Fruit fly (Drosophila melanogaster) whole organism, prepupa: Measurements from ENCODE around the gene beat-IIIc.
A peak's percentile ranks its signal among the peaks of the same experiment; 100 is the strongest.

ENCODE experiments used
- CG10631 ChIP-seq: fragments of 200-800 bp; sonication (Bioruptor generic); optimal IDR thresholded peaks from 2 replicates; lab custom pipeline; 2016; ENCODE audit warnings: missing biosample characterization, missing genetic modification characterization
- CG10669 ChIP-seq: fragments of 200-800 bp; sonication (Bioruptor generic); optimal IDR thresholded peaks from 3 replicates; lab custom pipeline; 2018; ENCODE audit warnings: missing biosample characterization, mild to moderate bottlenecking, missing genetic modification characterization, moderate library complexity
- CG11294 ChIP-seq: fragments of 200-800 bp; sonication (Bioruptor generic); IDR thresholded peaks from 2 replicates; pipeline ENCODE4 v1.3.6; 2022; ENCODE audit warnings: missing biosample characterization, missing genetic modification characterization
- CG11902 ChIP-seq: fragments of 200-800 bp; sonication (Bioruptor generic); optimal IDR thresholded peaks from 3 replicates; lab custom pipeline; 2016; ENCODE audit warnings: missing biosample characterization, missing genetic modification characterization
- CG15336 ChIP-seq: fragments of 200-800 bp; sonication (Bioruptor generic); IDR thresholded peaks from 2 replicates; pipeline ENCODE4 v1.3.6; 2022; ENCODE audit warnings: missing biosample characterization, missing genetic modification characterization
- CG1621 ChIP-seq: fragments of 200-800 bp; sonication (Bioruptor generic); optimal IDR thresholded peaks from 3 replicates; lab custom pipeline; 2018; ENCODE audit warnings: missing biosample characterization, mild to moderate bottlenecking, missing genetic modification characterization
- CG16779 ChIP-seq: fragments of 200-800 bp; sonication (Bioruptor generic); optimal IDR thresholded peaks from 3 replicates; lab custom pipeline; 2017; ENCODE audit warnings: missing biosample characterization, mild to moderate bottlenecking, missing genetic modification characterization
- CG3032 ChIP-seq: fragments of 200-800 bp; optimal IDR thresholded peaks from 2 replicates; lab custom pipeline; 2019; ENCODE audit warnings: missing biosample characterization, mild to moderate bottlenecking, missing genetic modification characterization, moderate library complexity
- CG31627 ChIP-seq: fragments of 200-800 bp; sonication (Bioruptor generic); optimal IDR thresholded peaks from 3 replicates; lab custom pipeline; 2016; ENCODE audit warnings: missing biosample characterization, missing genetic modification characterization
- CG32006 ChIP-seq: fragments of 200-800 bp; sonication (Bioruptor generic); optimal IDR thresholded peaks from 3 replicates; lab custom pipeline; 2017; ENCODE audit warnings: missing biosample characterization, mild to moderate bottlenecking, missing genetic modification characterization
- CG34406 ChIP-seq: fragments of 200-800 bp; sonication (Bioruptor generic); optimal IDR thresholded peaks from 3 replicates; lab custom pipeline; 2016; ENCODE audit warnings: missing biosample characterization, missing genetic modification characterization
- CG3919 ChIP-seq: fragments of 200-800 bp; sonication (Bioruptor generic); optimal IDR thresholded peaks from 3 replicates; lab custom pipeline; 2016; ENCODE audit warnings: missing biosample characterization, missing genetic modification characterization
- CG6163 ChIP-seq: fragments of 200-800 bp; sonication (Bioruptor generic); IDR thresholded peaks from 3 replicates; pipeline ENCODE4 v1.3.6; 2022; ENCODE audit warnings: missing biosample characterization, missing genetic modification characterization
- CG6276 ChIP-seq: fragments of 200-800 bp; sonication (Bioruptor generic); optimal IDR thresholded peaks from 2 replicates; lab custom pipeline; 2017; ENCODE audit warnings: missing biosample characterization, mild to moderate bottlenecking, missing genetic modification characterization
- CG6808 ChIP-seq: fragments of 200-800 bp; sonication (Bioruptor generic); optimal IDR thresholded peaks from 3 replicates; lab custom pipeline; 2017; ENCODE audit warnings: missing biosample characterization, missing genetic modification characterization, mild to moderate bottlenecking, moderate library complexity, missing genetic modification reagents
- CG6854 ChIP-seq: fragments of 200-800 bp; sonication (Bioruptor generic); optimal IDR thresholded peaks from 2 replicates; lab custom pipeline; 2017; ENCODE audit warnings: missing biosample characterization, mild to moderate bottlenecking, missing genetic modification characterization
- CG7368 ChIP-seq: fragments of 200-800 bp; sonication (Bioruptor generic); optimal IDR thresholded peaks from 3 replicates; lab custom pipeline; 2016; ENCODE audit warnings: missing biosample characterization, missing genetic modification characterization
- CG8119 ChIP-seq: fragments of 200-800 bp; sonication (Bioruptor generic); IDR thresholded peaks from 3 replicates; pipeline ENCODE4 v1.3.6; 2022; ENCODE audit warnings: missing biosample characterization, missing genetic modification characterization
- CG8319 ChIP-seq: fragments of 200-800 bp; sonication (Bioruptor generic); optimal IDR thresholded peaks from 3 replicates; lab custom pipeline; 2016; ENCODE audit warnings: missing biosample characterization, missing genetic modification characterization
- CG9139 ChIP-seq: fragments of 200-800 bp; sonication (Bioruptor generic); optimal IDR thresholded peaks from 3 replicates; lab custom pipeline; 2017; ENCODE audit warnings: missing biosample characterization, mild to moderate bottlenecking, missing genetic modification characterization
- Eip75B ChIP-seq: fragments of 200-800 bp; sonication (Bioruptor generic); optimal IDR thresholded peaks from 3 replicates; lab custom pipeline; 2016; ENCODE audit warnings: missing biosample characterization, missing genetic modification characterization
- Eip78C ChIP-seq: fragments of 200-800 bp; sonication (Bioruptor generic); peaks from one replicate; lab custom pipeline; 2016; ENCODE audit warnings: missing biosample characterization, missing genetic modification characterization
- Eip93F ChIP-seq: fragments of 200-800 bp; sonication (Bioruptor generic); optimal IDR thresholded peaks from 2 replicates; lab custom pipeline; 2016; ENCODE audit warnings: missing biosample characterization, mild to moderate bottlenecking, missing genetic modification characterization
- Ets21C ChIP-seq: fragments of 200-800 bp; sonication (Bioruptor generic); optimal IDR thresholded peaks from 3 replicates; lab custom pipeline; 2016; ENCODE audit warnings: missing biosample characterization, missing genetic modification characterization
- Hr4 ChIP-seq: fragments of 200-800 bp; sonication (Bioruptor generic); optimal IDR thresholded peaks from 3 replicates; lab custom pipeline; 2016; ENCODE audit warnings: missing biosample characterization, missing genetic modification characterization
- Lpt ChIP-seq: fragments of 200-800 bp; sonication (Bioruptor generic); optimal IDR thresholded peaks from 3 replicates; lab custom pipeline; 2016; ENCODE audit warnings: missing biosample characterization, missing genetic modification characterization
- Met ChIP-seq: fragments of 200-800 bp; sonication (Bioruptor generic); optimal IDR thresholded peaks from 3 replicates; lab custom pipeline; 2016; ENCODE audit warnings: missing biosample characterization, missing genetic modification characterization
- Sox14 ChIP-seq: fragments of 200-800 bp; sonication (Bioruptor generic); optimal IDR thresholded peaks from 3 replicates; lab custom pipeline; 2016; ENCODE audit warnings: missing biosample characterization, missing genetic modification characterization
- achi ChIP-seq: fragments of 200-800 bp; sonication (Bioruptor generic); optimal IDR thresholded peaks from 3 replicates; lab custom pipeline; 2016; ENCODE audit warnings: missing biosample characterization, missing genetic modification characterization
- acj6 ChIP-seq: fragments of 200-800 bp; sonication (Bioruptor generic); optimal IDR thresholded peaks from 3 replicates; lab custom pipeline; 2016; ENCODE audit warnings: missing biosample characterization, missing genetic modification characterization
- dsx ChIP-seq: fragments of 200-800 bp; optimal IDR thresholded peaks from 3 replicates; lab custom pipeline; 2019; ENCODE audit warnings: missing biosample characterization, mild to moderate bottlenecking, missing genetic modification characterization, moderate library complexity; ENCODE audit not compliant: poor library complexity, severe bottlenecking
- eg ChIP-seq: fragments of 200-800 bp; sonication (Bioruptor generic); IDR thresholded peaks from 3 replicates; pipeline ENCODE4 v1.3.6; 2022; ENCODE audit warnings: missing biosample characterization, missing genetic modification characterization
- fkh ChIP-seq: fragments of 200-800 bp; sonication (Bioruptor generic); optimal IDR thresholded peaks from 3 replicates; lab custom pipeline; 2017; ENCODE audit warnings: missing biosample characterization, mild to moderate bottlenecking, missing genetic modification characterization, moderate library complexity
- lz ChIP-seq: fragments of 200-800 bp; sonication (Bioruptor generic); optimal IDR thresholded peaks from 3 replicates; lab custom pipeline; 2016; ENCODE audit warnings: missing biosample characterization, missing genetic modification characterization
- net ChIP-seq: fragments of 200-800 bp; sonication (Bioruptor generic); optimal IDR thresholded peaks from 3 replicates; lab custom pipeline; 2016; ENCODE audit warnings: missing biosample characterization, missing genetic modification characterization
- pdm3 ChIP-seq: fragments of 200-800 bp; sonication (Bioruptor generic); optimal IDR thresholded peaks from 3 replicates; lab custom pipeline; 2016; ENCODE audit warnings: missing biosample characterization, missing genetic modification characterization
- spab ChIP-seq: fragments of 200-800 bp; sonication (Bioruptor generic); optimal IDR thresholded peaks from 2 replicates; lab custom pipeline; 2017; ENCODE audit warnings: missing biosample characterization, mild to moderate bottlenecking, missing genetic modification characterization, missing genetic modification reagents
- topi ChIP-seq: fragments of 200-800 bp; sonication (Bioruptor generic); optimal IDR thresholded peaks from 3 replicates; lab custom pipeline; 2016; ENCODE audit warnings: missing biosample characterization, missing genetic modification characterization
- vri ChIP-seq: fragments of 200-800 bp; sonication (Bioruptor generic); optimal IDR thresholded peaks from 3 replicates; lab custom pipeline; 2016; ENCODE audit warnings: missing biosample characterization, mild to moderate bottlenecking, missing genetic modification characterization

beat-IIIc gene

dm6 chr2L:17227102-17227501 lies 33.4 kb downstream of the beat-IIIc start:
- TF ChIP-seq Eip78C (GFP tag; lab: Kevin White, UChicago) = peak; percentile 26
- TF ChIP-seq Eip93F (GFP tag; lab: Kevin White, UChicago) = no peak

dm6 chr2L:17223493-17223892 lies 37.0 kb downstream of the beat-IIIc start:
- no peak for TF ChIP-seq spab
- TF ChIP-seq CG15336 = no peak
- no peak for TF ChIP-seq CG6854 (GFP tag; lab: Kevin White, UChicago)
- TF ChIP-seq CG32006 (GFP tag; lab: Kevin White, UChicago) = no peak
- TF ChIP-seq dsx (GFP tag; lab: Kevin White, UChicago) = no peak
- no peak for TF ChIP-seq CG31627 (GFP tag; lab: Kevin White, UChicago)
- no peak for TF ChIP-seq CG3919
- no peak for TF ChIP-seq CG9139
- TF ChIP-seq CG3032 (tag; lab: Kevin White, UChicago) = no peak
- no peak for TF ChIP-seq CG10669 (GFP tag; lab: Kevin White, UChicago)
- TF ChIP-seq Lpt (GFP tag; lab: Kevin White, UChicago) = no peak
- TF ChIP-seq CG7368 = no peak
- no peak for TF ChIP-seq Ets21C (GFP tag; lab: Kevin White, UChicago)
- no peak for TF ChIP-seq CG11294 (GFP tag; lab: Robert Waterston, UW)
- TF ChIP-seq Eip78C (GFP tag; lab: Kevin White, UChicago) = no peak
- TF ChIP-seq CG8319 (GFP tag; lab: Kevin White, UChicago) = no peak
- no peak for TF ChIP-seq lz (GFP tag; lab: Kevin White, UChicago)
- TF ChIP-seq eg = no peak
- no peak for TF ChIP-seq CG1621

DNA sequence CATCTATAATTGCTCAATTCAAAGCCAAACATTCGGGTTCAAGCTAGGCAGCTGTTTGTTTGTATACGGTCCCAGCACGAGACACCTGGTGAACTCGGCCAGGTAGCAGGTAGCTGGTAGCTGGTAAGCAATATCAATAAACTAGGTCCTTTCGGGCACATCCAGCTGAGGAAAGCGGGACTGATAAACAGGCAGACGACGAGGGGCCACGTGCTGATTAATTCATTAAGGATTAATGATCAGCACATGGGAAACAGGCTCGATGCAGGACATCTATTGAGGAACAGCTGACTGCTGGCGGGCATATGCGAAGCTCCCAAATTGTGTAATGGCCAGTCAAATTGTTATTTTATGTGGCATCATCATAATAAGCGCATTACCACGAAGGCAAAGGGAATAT lies 38.4 kb downstream of the beat-IIIc start:
- TF ChIP-seq CG6808 (GFP tag; lab: Kevin White, UChicago) (no peak), pdm3 (no peak), Hr4 (GFP tag; lab: Kevin White, UChicago) (no peak), CG6276 (no peak), Sox14 (no peak), dsx (GFP tag; lab: Kevin White, UChicago) (no peak), lz (GFP tag; lab: Kevin White, UChicago) (no peak), CG11902 (GFP tag; lab: Kevin White, UChicago) (no peak)
- TF ChIP-seq, all 60 proteins: peak for 0

DNA sequence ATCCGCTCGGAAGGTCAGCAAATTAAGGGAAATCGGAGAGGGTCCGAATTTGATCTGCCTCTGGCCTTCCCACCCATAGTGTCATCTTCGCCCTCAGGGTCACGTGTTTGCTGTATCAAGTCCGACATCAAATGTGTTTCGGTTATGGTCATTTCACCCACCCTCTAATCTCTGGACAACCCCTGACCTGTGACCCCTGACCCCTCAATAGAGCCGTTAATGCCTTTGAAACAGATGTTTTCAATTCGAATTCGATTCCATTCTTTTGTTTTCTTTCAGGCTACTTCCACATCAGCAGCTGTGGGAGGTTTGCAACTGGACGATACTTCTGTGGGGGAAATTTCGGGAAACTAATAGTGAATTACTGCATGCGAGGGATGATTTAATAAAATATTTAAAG lies 39.1 kb downstream of the beat-IIIc start:
- TF ChIP-seq vri (no peak), acj6 (GFP tag; lab: Kevin White, UChicago) (no peak), CG31627 (GFP tag; lab: Kevin White, UChicago) (no peak), CG9139 (no peak)

DNA sequence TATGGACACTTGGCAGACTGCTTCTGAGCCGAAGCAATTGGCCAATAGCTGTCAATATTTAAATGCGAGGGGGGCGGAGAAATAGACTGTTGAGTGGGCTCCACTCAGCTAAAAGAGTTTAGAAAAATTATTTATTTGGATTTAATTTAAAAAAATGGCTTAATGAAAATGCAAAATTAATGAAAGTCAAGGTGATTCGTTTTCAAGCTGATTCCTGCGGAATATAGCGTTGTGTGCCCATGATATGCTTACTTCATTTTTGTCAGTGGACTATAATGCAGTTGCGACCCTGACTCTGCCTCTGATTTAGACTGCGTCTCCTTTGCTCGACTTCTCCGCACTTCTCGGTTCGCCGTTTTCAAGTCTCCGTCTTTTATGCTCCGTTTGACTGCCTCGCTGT lies 43.7 kb downstream of the beat-IIIc start:
- TF ChIP-seq Eip78C (GFP tag; lab: Kevin White, UChicago) (peak; percentile 31), acj6 (GFP tag; lab: Kevin White, UChicago) (peak; percentile 22), fkh (GFP tag; lab: Kevin White, UChicago) (no peak), topi (GFP tag; lab: Kevin White, UChicago) (no peak), Eip75B (GFP tag; lab: Kevin White, UChicago) (peak; percentile 33), CG6163 (GFP tag; lab: Robert Waterston, UW) (0 out of 3 replicates have a peak, but pooled peaks have one; percentile 56), Met (GFP tag; lab: Kevin White, UChicago) (no peak), achi (GFP tag; lab: Kevin White, UChicago) (no peak), Lpt (GFP tag; lab: Kevin White, UChicago) (no peak), CG10631 (GFP tag; lab: Kevin White, UChicago) (no peak), vri (no peak), CG10669 (GFP tag; lab: Kevin White, UChicago) (peak; percentile 30), CG8119 (GFP tag; lab: Robert Waterston, UW) (no peak), CG34406 (GFP tag; lab: Kevin White, UChicago) (no peak), CG9139 (no peak), CG16779 (tag; lab: Kevin White, UChicago) (no peak), net (GFP tag; lab: Kevin White, UChicago) (no peak), pdm3 (peak; percentile 3), CG32006 (GFP tag; lab: Kevin White, UChicago) (peak; percentile 5)
